Fruit fly (Drosophila melanogaster) whole organism, embryonic: ENCODE results near the gene CG4230.

ENCODE experiments used
- Bteb2 ChIP-seq: fragments of 200-800 bp; sonication (Bioruptor generic); optimal IDR thresholded peaks from 2 replicates; lab custom pipeline; 2016; ENCODE audit warnings: missing biosample characterization, missing genetic modification characterization
- CG11723 ChIP-seq: fragments of 200-800 bp; sonication (Bioruptor generic); optimal IDR thresholded peaks from 2 replicates; lab custom pipeline; 2017; ENCODE audit warnings: missing biosample characterization, mild to moderate bottlenecking, missing genetic modification characterization
- CG12071 ChIP-seq: fragments of 200-800 bp; sonication (Bioruptor generic); optimal IDR thresholded peaks from 3 replicates; lab custom pipeline; 2018; ENCODE audit warnings: missing biosample characterization, mild to moderate bottlenecking, missing genetic modification characterization
- CG12744 ChIP-seq: fragments of 200-800 bp; sonication (Bioruptor generic); optimal IDR thresholded peaks from 2 replicates; lab custom pipeline; 2016; ENCODE audit warnings: missing biosample characterization, missing genetic modification characterization
- CG14050 ChIP-seq: fragments of 200-800 bp; sonication (Bioruptor generic); IDR thresholded peaks from 3 replicates; pipeline ENCODE4 v1.3.6; 2022; ENCODE audit warnings: missing biosample characterization, missing genetic modification characterization
- CG14710 ChIP-seq: fragments of 200-800 bp; sonication (Bioruptor generic); optimal IDR thresholded peaks from 3 replicates; lab custom pipeline; 2019; ENCODE audit warnings: missing biosample characterization, mild to moderate bottlenecking, missing genetic modification characterization, moderate library complexity
- CG14860 ChIP-seq: fragments of 200-800 bp; sonication (Bioruptor generic); IDR thresholded peaks from 3 replicates; pipeline ENCODE4 v1.3.6; 2022; ENCODE audit warnings: missing biosample characterization, missing genetic modification characterization; ENCODE audit not compliant: partially characterized antibody
- CG17186 ChIP-seq: fragments of 200-800 bp; sonication (Bioruptor generic); optimal IDR thresholded peaks from 3 replicates; lab custom pipeline; 2017; ENCODE audit warnings: missing biosample characterization, missing genetic modification reagents, missing genetic modification characterization
- CG18011 ChIP-seq: fragments of 200-800 bp; sonication (Bioruptor generic); optimal IDR thresholded peaks from 2 replicates; lab custom pipeline; 2017; ENCODE audit warnings: missing biosample characterization, missing genetic modification characterization, mild to moderate bottlenecking, moderate library complexity, missing genotype
- CG3163 ChIP-seq: fragments of 200-800 bp; sonication (Bioruptor generic); optimal IDR thresholded peaks from 3 replicates; lab custom pipeline; 2016; ENCODE audit warnings: missing biosample characterization, missing genetic modification characterization
- CG3281 ChIP-seq: fragments of 200-800 bp; sonication (Bioruptor generic); optimal IDR thresholded peaks from 3 replicates; lab custom pipeline; 2017; ENCODE audit warnings: missing biosample characterization, mild to moderate bottlenecking, missing genetic modification characterization
- CG33213 ChIP-seq: fragments of 200-800 bp; sonication (Bioruptor generic); optimal IDR thresholded peaks from 3 replicates; lab custom pipeline; 2016; ENCODE audit warnings: missing biosample characterization, missing genetic modification characterization
- CG3838 ChIP-seq: fragments of 200-800 bp; sonication (Bioruptor generic); optimal IDR thresholded peaks from 3 replicates; lab custom pipeline; 2016; ENCODE audit warnings: missing biosample characterization, missing genetic modification characterization
- CG6272 ChIP-seq: fragments of 200-800 bp; sonication (Bioruptor generic); IDR thresholded peaks from 2 replicates; pipeline ENCODE4 v1.3.6; 2022; ENCODE audit warnings: missing biosample characterization, missing genetic modification characterization
- CG6654 ChIP-seq: fragments of 200-800 bp; sonication (Bioruptor generic); optimal IDR thresholded peaks from 2 replicates; lab custom pipeline; 2017; ENCODE audit warnings: missing biosample characterization, mild to moderate bottlenecking, missing genetic modification characterization
- CG6854 ChIP-seq: fragments of 200-800 bp; sonication (Bioruptor generic); optimal IDR thresholded peaks from 3 replicates; lab custom pipeline; 2017; ENCODE audit warnings: missing biosample characterization, mild to moderate bottlenecking, missing genetic modification characterization
- CG7271 ChIP-seq: fragments of 200-800 bp; sonication (Bioruptor generic); optimal IDR thresholded peaks from 2 replicates; lab custom pipeline; 2018; ENCODE audit warnings: missing biosample characterization, mild to moderate bottlenecking, missing genetic modification characterization, moderate library complexity
- CG7839 ChIP-seq: fragments of 200-800 bp; sonication (Bioruptor generic); optimal IDR thresholded peaks from 3 replicates; lab custom pipeline; 2018; ENCODE audit warnings: missing biosample characterization, mild to moderate bottlenecking, missing genetic modification characterization, moderate library complexity
- CG7928 ChIP-seq: fragments of 200-800 bp; sonication (Bioruptor generic); optimal IDR thresholded peaks from 2 replicates; lab custom pipeline; 2017; ENCODE audit warnings: missing biosample characterization, mild to moderate bottlenecking, missing genetic modification characterization
- CG8359 ChIP-seq: fragments of 200-800 bp; sonication (Bioruptor generic); optimal IDR thresholded peaks from 2 replicates; lab custom pipeline; 2017; ENCODE audit warnings: missing biosample characterization, mild to moderate bottlenecking, missing genetic modification characterization, borderline replicate concordance
- D ChIP-seq, 2 experiments: fragments of 200-800 bp in 1 of 2; fragments of >200 bp in 1 of 2; sonication (Bioruptor generic) in 1 of 2; optimal IDR thresholded peaks; 2 replicates in 1 of 2; 3 replicates in 1 of 2; lab custom pipeline; 2017; ENCODE audit warnings: mild to moderate bottlenecking in 1 of 2, missing biosample characterization in 1 of 2, missing genetic modification characterization in 1 of 2, missing genetic modification reagents in 1 of 2
- Doc3 ChIP-seq: fragments of 200-800 bp; sonication (Bioruptor generic); IDR thresholded peaks from 3 replicates; pipeline ENCODE4 v1.3.6; 2022; ENCODE audit warnings: missing biosample characterization, missing genetic modification characterization; ENCODE audit not compliant: partially characterized antibody
- Fer2 ChIP-seq: fragments of 200-800 bp; sonication (Bioruptor generic); optimal IDR thresholded peaks from 2 replicates; lab custom pipeline; 2018; ENCODE audit warnings: missing biosample characterization, mild to moderate bottlenecking, missing genetic modification characterization, moderate library complexity
- Lim3 ChIP-seq: fragments of 200-800 bp; sonication (Bioruptor generic); IDR thresholded peaks from 2 replicates; pipeline ENCODE4 v1.3.6; 2022; ENCODE audit warnings: missing biosample characterization, missing genetic modification characterization
- Mes4 ChIP-seq: fragments of 200-800 bp; sonication (Bioruptor generic); optimal IDR thresholded peaks from 2 replicates; lab custom pipeline; 2016; ENCODE audit warnings: missing biosample characterization, missing genetic modification characterization
- Scr ChIP-seq: fragments of 200-800 bp; sonication (Bioruptor generic); IDR thresholded peaks from 2 replicates; pipeline ENCODE4 v1.3.6; 2022; ENCODE audit warnings: missing biosample characterization, missing genetic modification characterization; ENCODE audit not compliant: partially characterized antibody
- Sox100B ChIP-seq: fragments of 200-800 bp; sonication (Bioruptor generic); optimal IDR thresholded peaks from 3 replicates; lab custom pipeline; 2018; ENCODE audit warnings: missing biosample characterization, mild to moderate bottlenecking, missing genetic modification characterization
- Trl ChIP-seq, 3 experiments: fragments of >200 bp in 2 of 3; fragments of 200-800 bp in 1 of 3; sonication (Bioruptor generic) in 1 of 3; optimal IDR thresholded peaks; 2 replicates in 1 of 3; 3 replicates in 2 of 3; lab custom pipeline; 2016 to 2017; ENCODE audit warnings: missing biosample characterization in 1 of 3, missing genetic modification characterization in 1 of 3
- Vsx1 ChIP-seq: fragments of 200-800 bp; sonication (Bioruptor generic); optimal IDR thresholded peaks from 2 replicates; lab custom pipeline; 2017; ENCODE audit warnings: missing biosample characterization, mild to moderate bottlenecking, missing genetic modification characterization, missing genetic modification reagents
- Xrp1 ChIP-seq: fragments of 200-800 bp; sonication (Bioruptor generic); IDR thresholded peaks from 2 replicates; pipeline ENCODE4 v1.3.6; 2022; ENCODE audit warnings: missing biosample characterization, missing genetic modification characterization
- ase ChIP-seq: fragments of 200-800 bp; sonication (Bioruptor generic); IDR thresholded peaks from 3 replicates; pipeline ENCODE4 v1.3.6; 2022; ENCODE audit warnings: missing biosample characterization, missing genetic modification characterization
- ci ChIP-seq: fragments of 200-800 bp; sonication (Bioruptor generic); IDR thresholded peaks from 3 replicates; pipeline ENCODE4 v1.3.6; 2022; ENCODE audit warnings: missing biosample characterization, missing genetic modification characterization
- exex ChIP-seq: fragments of 200-800 bp; sonication (Bioruptor generic); optimal IDR thresholded peaks from 4 replicates; lab custom pipeline; 2018; ENCODE audit warnings: missing biosample characterization, mild to moderate bottlenecking, missing genetic modification characterization, moderate library complexity
- gcm ChIP-seq: fragments of 200-800 bp; sonication (Bioruptor generic); optimal IDR thresholded peaks from 2 replicates; lab custom pipeline; 2019; ENCODE audit warnings: missing biosample characterization, mild to moderate bottlenecking, missing genetic modification characterization, moderate library complexity
- gcm2 ChIP-seq: fragments of 200-800 bp; sonication (Bioruptor generic); optimal IDR thresholded peaks from 2 replicates; lab custom pipeline; 2016; ENCODE audit warnings: missing biosample characterization, missing genetic modification characterization
- gem ChIP-seq: fragments of 200-800 bp; sonication (Bioruptor generic); optimal IDR thresholded peaks from 2 replicates; lab custom pipeline; 2019; ENCODE audit warnings: missing biosample characterization, mild to moderate bottlenecking, missing genetic modification characterization, moderate library complexity
- grn ChIP-seq: fragments of 200-800 bp; sonication (Bioruptor generic); optimal IDR thresholded peaks from 3 replicates; lab custom pipeline; 2017; ENCODE audit warnings: missing biosample characterization, missing genetic modification characterization
- gsb ChIP-seq: fragments of 200-800 bp; sonication (Bioruptor generic); IDR thresholded peaks from 2 replicates; pipeline ENCODE4 v1.3.6; 2022; ENCODE audit warnings: missing biosample characterization, missing genetic modification characterization
- her ChIP-seq: fragments of 200-800 bp; sonication (Bioruptor generic); optimal IDR thresholded peaks from 2 replicates; lab custom pipeline; 2016; ENCODE audit warnings: missing biosample characterization, missing genetic modification characterization
- lbe ChIP-seq: fragments of 200-800 bp; sonication (Bioruptor generic); optimal IDR thresholded peaks from 2 replicates; lab custom pipeline; 2016; ENCODE audit warnings: missing biosample characterization, mild to moderate bottlenecking, missing genetic modification characterization
- luna ChIP-seq: fragments of 200-800 bp; sonication (Bioruptor generic); optimal IDR thresholded peaks from 2 replicates; lab custom pipeline; 2016; ENCODE audit warnings: missing biosample characterization, missing genetic modification characterization
- prd ChIP-seq, 3 experiments: fragments of >200 bp in 2 of 3; fragments of 200-800 bp in 1 of 3; sonication (Bioruptor generic) in 1 of 3; optimal IDR thresholded peaks in 2 of 3; IDR thresholded peaks in 1 of 3; 2 replicates in 2 of 3; 3 replicates in 1 of 3; pipeline versions ENCODE4 v1.3.6 to Lab custom; 2017 to 2022; ENCODE audit warnings: missing biosample characterization in 1 of 3, missing genetic modification characterization in 1 of 3
- run ChIP-seq: fragments of 200-800 bp; sonication (Bioruptor generic); optimal IDR thresholded peaks from 3 replicates; lab custom pipeline; 2018; ENCODE audit warnings: missing biosample characterization, mild to moderate bottlenecking, missing genetic modification characterization
- seq ChIP-seq: fragments of 200-800 bp; sonication (Bioruptor generic); IDR thresholded peaks from 2 replicates; pipeline ENCODE4 v1.3.6; 2022; ENCODE audit warnings: missing biosample characterization, missing genetic modification characterization
- sug ChIP-seq: fragments of 200-800 bp; optimal IDR thresholded peaks from 2 replicates; lab custom pipeline; 2019; ENCODE audit warnings: missing biosample characterization, mild to moderate bottlenecking, missing genetic modification characterization, moderate library complexity
- ttk ChIP-seq: fragments of 200-800 bp; sonication (Bioruptor generic); IDR thresholded peaks from 2 replicates; pipeline ENCODE4 v2.1.2; 2022; ENCODE audit warnings: missing biosample characterization, missing genetic modification characterization
- vfl ChIP-seq: fragments of 200-800 bp; sonication (Bioruptor generic); optimal IDR thresholded peaks from 2 replicates; lab custom pipeline; 2016; ENCODE audit warnings: missing biosample characterization, missing genetic modification characterization
- zen ChIP-seq: fragments of 200-800 bp; sonication (Bioruptor generic); optimal IDR thresholded peaks from 3 replicates; lab custom pipeline; 2018; ENCODE audit warnings: missing biosample characterization, mild to moderate bottlenecking, missing genetic modification characterization, moderate library complexity

Gene CG4230

DNA sequence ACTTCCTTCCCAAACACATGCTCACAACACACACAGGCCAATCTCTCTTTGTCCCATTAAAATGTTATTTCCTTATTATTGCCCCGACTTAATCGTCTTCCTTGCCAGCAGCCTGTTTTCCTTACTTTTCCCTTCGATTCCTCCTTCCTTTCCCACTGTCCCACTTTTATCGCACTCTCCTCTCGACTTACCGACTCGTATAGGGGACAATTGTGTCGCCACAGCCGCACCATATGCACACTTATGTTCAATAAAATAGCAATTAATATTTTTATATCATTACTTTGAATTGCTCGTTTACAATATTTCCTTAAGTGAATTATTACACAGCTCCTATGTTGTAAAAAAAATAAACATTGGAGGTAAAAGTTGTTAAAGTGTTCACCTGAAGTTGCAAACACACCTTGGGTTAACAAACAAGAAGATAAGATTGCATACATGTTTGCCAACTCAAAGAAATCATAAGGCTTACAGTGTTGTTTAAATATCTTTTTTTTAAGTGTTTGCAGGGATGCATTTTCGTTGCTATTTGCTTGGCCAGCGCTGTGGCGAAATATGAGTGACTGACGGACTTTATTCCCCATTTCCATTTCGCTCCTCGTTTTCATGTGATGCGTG, 9.0 kb upstream of the CG4230 start (continued):
- TF ChIP-seq D (optimal IDR thresholded peaks at IDR 0.05; lab: Kevin White, UChicago) (no peak), D (GFP tag; optimal IDR thresholded peaks at IDR 0.05; lab: Kevin White, UChicago) (peak; percentile 83), CG3281 (peak; percentile 84), her (GFP tag; lab: Kevin White, UChicago) (peak; percentile 51), CG12071 (GFP tag; lab: Kevin White, UChicago) (peak; percentile 75), Trl (optimal IDR thresholded peaks at IDR 0.05; lab: Kevin White, UChicago) (no peak), Trl (GFP tag; optimal IDR thresholded peaks at IDR 0.05; lab: Kevin White, UChicago) (peak; percentile 58), Mes4 (GFP tag; lab: Kevin White, UChicago) (peak; percentile 74), CG6854 (GFP tag; lab: Kevin White, UChicago) (peak; percentile 79), lbe (GFP tag; lab: Kevin White, UChicago) (peak; percentile 50), Scr (GFP tag; lab: Robert Waterston, UW) (no peak), Lim3 (GFP tag; lab: Robert Waterston, UW) (no peak), exex (peak; percentile 54), CG12744 (peak; percentile 53), run (tag; lab: Kevin White, UChicago) (peak; percentile 67), sug (tag; lab: Kevin White, UChicago) (peak; percentile 47), gsb (GFP tag; lab: Robert Waterston, UW) (no peak), CG8359 (GFP tag; lab: Kevin White, UChicago) (peak; percentile 72), Xrp1 (GFP tag; lab: Robert Waterston, UW) (peak; percentile 79), CG7839 (tag; lab: Kevin White, UChicago) (peak; percentile 89), CG6654 (peak; percentile 35), CG3163 (GFP tag; lab: Kevin White, UChicago) (peak; percentile 11), CG18011 (peak; percentile 19), CG3838 (GFP tag; lab: Kevin White, UChicago) (peak; percentile 47), CG14860 (no peak), Bteb2 (GFP tag; lab: Kevin White, UChicago) (peak; percentile 53), seq (GFP tag; lab: Robert Waterston, UW) (peak; percentile 77), grn (GFP tag; lab: Kevin White, UChicago) (no peak), CG6272 (GFP tag; lab: Robert Waterston, UW) (no peak), CG14050 (peak; percentile 26; the same call in 1 of the 3 replicates), luna (GFP tag; lab: Kevin White, UChicago) (no peak), CG11723 (peak; percentile 69), Fer2 (peak; percentile 39), CG7271 (tag; lab: Kevin White, UChicago) (no peak), CG7928 (GFP tag; lab: Kevin White, UChicago) (peak; percentile 8), Sox100B (peak; percentile 89), CG33213 (peak; percentile 63), CG17186 (peak; percentile 10), CG14710 (tag; lab: Kevin White, UChicago) (peak; percentile 72), prd (optimal IDR thresholded peaks at IDR 0.05; lab: Kevin White, UChicago) (no peak), prd (GFP tag; IDR thresholded peaks at IDR 0.05; lab: Robert Waterston, UW) (peak; percentile 65), ase (GFP tag; lab: Robert Waterston, UW) (0 out of 3 replicates have a peak, but pooled peaks have one; percentile 41), zen (tag; lab: Kevin White, UChicago) (peak; percentile 58), gcm2 (peak; percentile 65), Doc3 (GFP tag; lab: Robert Waterston, UW) (no peak), gem (tag; lab: Kevin White, UChicago) (peak; percentile 87), Vsx1 (peak; percentile 52), gcm (peak; percentile 83), vfl (peak; percentile 36), ci (GFP tag; lab: Robert Waterston, UW) (peak; percentile 86), ttk (GFP tag; lab: Robert Waterston, UW) (peak; percentile 54; the same call in 1 of the 2 replicates)
